Fruit fly (Drosophila melanogaster) S2 (cell line): Measurements from ENCODE around the gene I-2.

Experiments used
- CG8478 ChIP-seq: fragments of >200 bp; optimal IDR thresholded peaks from 2 replicates; lab custom pipeline; 2018
- CTCF ChIP-seq, 2 experiments: fragments of >200 bp; optimal IDR thresholded peaks; 2 replicates each; lab custom pipeline; 2018

DNA sequence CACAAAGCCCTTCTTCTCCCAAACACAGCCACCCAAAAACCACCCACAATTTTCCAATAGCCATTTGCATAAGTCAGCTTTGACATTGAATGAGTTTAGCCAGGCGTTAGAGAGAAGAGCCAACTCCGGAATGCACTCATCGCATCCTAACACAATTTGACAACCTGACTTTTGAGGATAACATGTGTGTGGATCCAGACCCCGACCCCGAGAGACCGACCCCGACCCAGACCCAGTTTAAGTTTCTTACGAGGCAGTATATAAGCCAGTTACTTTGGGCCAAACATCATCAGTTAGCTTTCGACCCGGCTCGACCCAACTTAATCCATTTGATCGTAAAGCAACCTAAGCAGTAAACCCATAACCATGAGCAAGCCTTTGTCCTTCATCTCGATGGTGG lies 37.2 kb downstream of the I-2 start, which contains the start of gene Ilp2:
- no peak for TF ChIP-seq CG8478 (lab: Kevin White, UChicago)
- no peak for TF ChIP-seq CTCF (optimal IDR thresholded peaks at IDR 0.05; lab: Kevin White, UChicago)
